Worm (Caenorhabditis elegans): ENCODE data around the gene gst-39.

The gst-39 gene

DNA sequence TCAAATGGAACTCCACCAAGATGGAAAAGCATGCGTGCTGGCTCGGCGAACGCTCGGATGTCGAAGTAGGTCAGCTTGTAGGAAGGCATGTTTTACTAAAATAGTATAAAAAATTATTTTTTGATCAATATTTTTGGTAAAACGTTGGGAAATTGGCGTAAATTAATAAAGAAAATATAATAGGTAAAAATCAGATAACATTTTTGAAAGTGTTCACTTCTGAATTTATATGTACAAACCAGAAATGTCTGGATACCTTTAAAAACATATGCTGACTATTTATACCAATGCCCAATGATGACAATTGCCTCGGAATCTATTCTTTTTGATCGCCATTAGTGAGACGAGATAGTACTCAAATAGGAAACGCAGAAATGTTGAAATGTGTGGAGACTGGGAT is 13.6 kb upstream of the gst-39 start, which contains the start of gene gst-35:
TSS of gene gst-35 (minus strand) at position 101 of the 400 bp plus-strand sequence.
- TF ChIP-seq nhr-237 (tag; optimal IDR thresholded peaks at IDR 0.05), result no peak
- TF ChIP-seq ztf-7 (tag; optimal IDR thresholded peaks at IDR 0.05), result no peak
- TF ChIP-seq ceh-28 (tag; optimal IDR thresholded peaks at IDR 0.05), result no peak
- TF ChIP-seq lim-7 (GFP tag; IDR thresholded peaks at IDR 0.05), result no peak
- no peak for TF ChIP-seq Y48G9A.11 (GFP tag; IDR thresholded peaks at IDR 0.05)
- no peak for TF ChIP-seq fos-1 (tag; optimal IDR thresholded peaks at IDR 0.05)
- TF ChIP-seq T26A8.4 (GFP tag; IDR thresholded peaks at IDR 0.05), result no peak
- no peak for TF ChIP-seq zip-11 (GFP tag; IDR thresholded peaks at IDR 0.05)
- TF ChIP-seq mxl-3 (GFP tag; optimal IDR thresholded peaks at IDR 0.05), result no peak

DNA sequence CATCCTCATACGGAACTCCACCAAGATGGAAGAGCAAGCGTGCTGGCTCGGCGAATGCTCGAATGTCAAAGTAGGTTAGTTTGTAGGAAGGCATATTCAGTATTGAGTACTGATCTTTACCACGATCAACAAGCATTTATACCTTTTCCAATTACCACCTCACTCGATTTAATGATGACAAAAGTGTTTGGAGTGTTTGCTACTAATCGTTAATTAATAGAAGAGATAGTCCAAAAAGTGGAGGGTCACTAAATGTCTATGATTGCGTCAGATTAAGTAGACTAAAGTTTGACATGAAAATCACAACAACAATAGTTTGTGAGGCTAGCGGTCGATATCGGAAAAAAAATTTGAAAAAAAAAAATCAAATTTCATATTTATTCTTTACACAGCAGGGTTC is 11.4 kb upstream of the gst-39 start, which contains the start of gene gst-34:
TSS of gene gst-34 (minus strand) at position 101 of the 400 bp plus-strand sequence.
- no peak for TF ChIP-seq mes-2 (tag; optimal IDR thresholded peaks at IDR 0.05; ENCODE audit: poor library complexity, severe bottlenecking)
- no peak for TF ChIP-seq F37D6.2 (tag; optimal IDR thresholded peaks at IDR 0.05)
- no peak for TF ChIP-seq pqm-1 (tag; optimal IDR thresholded peaks at IDR 0.05)
- no peak for TF ChIP-seq unc-39 (tag; optimal IDR thresholded peaks at IDR 0.05)
- TF ChIP-seq daf-19 (GFP tag; conservative IDR thresholded peaks at IDR 0.05), result no peak
- TF ChIP-seq ctbp-1 (GFP tag; IDR thresholded peaks at IDR 0.05), result no peak
- no peak for TF ChIP-seq nhr-25 (tag; optimal IDR thresholded peaks at IDR 0.05; ENCODE audit: borderline replicate concordance, insufficient read depth)
- no peak for TF ChIP-seq lin-13 (GFP tag; optimal IDR thresholded peaks at IDR 0.05)
- no peak for TF ChIP-seq nhr-102 (tag; optimal IDR thresholded peaks at IDR 0.05)
- TF ChIP-seq mdl-1 (tag; optimal IDR thresholded peaks at IDR 0.05), result no peak
- no peak for TF ChIP-seq spr-1 (tag; optimal IDR thresholded peaks at IDR 0.05)
- TF ChIP-seq vab-7 (GFP tag; IDR thresholded peaks at IDR 0.05), result no peak
- no peak for TF ChIP-seq Y5F2A.4 (GFP tag; optimal IDR thresholded peaks at IDR 0.05)
- no peak for TF ChIP-seq php-3 (GFP tag; IDR thresholded peaks at IDR 0.05)
- TF ChIP-seq nhr-11 (tag; optimal IDR thresholded peaks at IDR 0.05), result no peak
- TF ChIP-seq nhr-237 (tag; optimal IDR thresholded peaks at IDR 0.05), result no peak
- no peak for TF ChIP-seq F26F4.8 (GFP tag; conservative IDR thresholded peaks at IDR 0.05)
- no peak for TF ChIP-seq ceh-32 (tag; optimal IDR thresholded peaks at IDR 0.05; ENCODE audit: poor library complexity)
- TF ChIP-seq R02D3.7 (tag; optimal IDR thresholded peaks at IDR 0.05), result no peak

- TF ChIP-seq fos-1 (tag; optimal IDR thresholded peaks at IDR 0.05), result no peak
- TF ChIP-seq hif-1 (tag; optimal IDR thresholded peaks at IDR 0.05), result no peak
- TF ChIP-seq ztf-7 (tag; optimal IDR thresholded peaks at IDR 0.05), result no peak
- no peak for TF ChIP-seq T26A8.4 (GFP tag; IDR thresholded peaks at IDR 0.05)
- TF ChIP-seq lin-15B (tag; optimal IDR thresholded peaks at IDR 0.05), result no peak
These were observed 6.8 kb upstream of the gst-39 start, which contains the start of gene gst-32 for ce11 chrII:15178494-15178893. TSS of gene gst-32 (minus strand) at chrII:15178594.

DNA sequence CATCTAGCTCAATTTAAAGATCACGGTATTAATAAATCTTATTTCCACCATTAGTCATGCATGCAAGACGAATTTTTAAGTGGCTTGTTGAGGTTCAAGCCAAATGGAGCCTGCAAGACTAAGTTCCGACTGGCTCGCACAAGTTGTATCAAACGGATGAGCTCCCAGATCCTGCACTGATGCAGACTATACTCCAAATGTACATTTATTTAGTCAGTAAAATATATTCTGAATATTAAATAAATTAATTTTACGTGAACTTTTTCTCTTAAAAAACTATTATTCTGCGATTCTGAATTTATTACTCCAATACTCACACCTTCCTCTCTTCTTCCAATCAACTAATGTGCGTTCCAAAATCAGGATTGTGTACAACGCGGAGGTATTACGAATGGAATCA is 3.9 kb upstream of the gst-39 start, which contains the start of gene Y53F4B.36:
TSS of gene Y53F4B.36 (plus strand) at position 301 of the 400 bp plus-strand sequence.
- TF ChIP-seq nhr-76 (tag; optimal IDR thresholded peaks at IDR 0.05) (no peak), jun-1 (tag; optimal IDR thresholded peaks at IDR 0.05) (no peak), dmd-6 (GFP tag; IDR thresholded peaks at IDR 0.05) (no peak), nhr-42 (GFP tag; IDR thresholded peaks at IDR 0.05) (no peak), F10B5.3 (tag; optimal IDR thresholded peaks at IDR 0.05) (no peak), zip-11 (GFP tag; IDR thresholded peaks at IDR 0.05) (no peak), Y105C5A.15 (GFP tag; IDR thresholded peaks at IDR 0.05) (no peak), lin-1 (GFP tag; IDR thresholded peaks at IDR 0.05) (no peak), aha-1 (tag) (no peak), hif-1 (tag; optimal IDR thresholded peaks at IDR 0.05) (no peak), fkh-10 (GFP tag; optimal IDR thresholded peaks at IDR 0.05) (no peak), zag-1 (tag; optimal IDR thresholded peaks at IDR 0.05) (no peak), nhr-6 (tag; optimal IDR thresholded peaks at IDR 0.05) (no peak), lim-7 (GFP tag; IDR thresholded peaks at IDR 0.05) (no peak), nhr-11 (tag; optimal IDR thresholded peaks at IDR 0.05) (no peak), daf-8 (GFP tag; IDR thresholded peaks at IDR 0.05) (no peak), F26F4.8 (GFP tag; conservative IDR thresholded peaks at IDR 0.05) (no peak), T26A8.4 (GFP tag; IDR thresholded peaks at IDR 0.05) (no peak), ctbp-1 (GFP tag; IDR thresholded peaks at IDR 0.05) (no peak), lin-13 (GFP tag; optimal IDR thresholded peaks at IDR 0.05) (no peak)
